Worm (Caenorhabditis elegans): ENCODE results near the gene prcc-1.

Gene prcc-1

DNA sequence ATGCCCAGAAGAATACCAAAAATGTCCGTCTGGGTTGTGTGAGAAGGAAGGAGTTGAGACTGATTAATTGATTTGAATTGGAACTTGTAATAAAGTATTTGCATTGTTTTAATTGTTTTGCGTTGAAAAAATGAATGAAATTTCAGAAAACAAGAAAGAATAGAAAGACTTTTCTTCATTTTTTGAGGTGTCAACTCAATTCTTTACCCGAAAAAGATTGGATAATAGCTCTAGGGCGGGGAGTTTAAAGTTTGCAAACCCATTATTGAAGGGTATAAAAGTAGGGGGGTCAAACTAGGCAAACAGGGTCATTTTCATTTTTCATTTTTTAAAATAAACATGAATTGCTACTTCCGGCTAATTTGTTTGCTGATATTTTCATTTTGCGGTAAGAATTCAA lies 45.4 kb downstream of the prcc-1 start, which contains the start of gene scl-10:
Gene scl-10, plus strand, starts transcription at position 301 of the 400 bp plus-strand sequence.
- TF ChIP-seq B0035.1 (tag; optimal IDR thresholded peaks at IDR 0.05): no peak
- no peak for TF ChIP-seq Y53F4B.3 (GFP tag; IDR thresholded peaks at IDR 0.05)
- TF ChIP-seq lir-1 (GFP tag; conservative IDR thresholded peaks at IDR 0.05): no peak
- TF ChIP-seq ztf-26 (tag; optimal IDR thresholded peaks at IDR 0.05): no peak
- no peak for TF ChIP-seq ceh-79 (tag; optimal IDR thresholded peaks at IDR 0.05)
- TF ChIP-seq xnd-1 (tag; optimal IDR thresholded peaks at IDR 0.05): no peak
- TF ChIP-seq ama-1 (optimal IDR thresholded peaks at IDR 0.05): no peak
- TF ChIP-seq ama-1 (GFP tag; optimal IDR thresholded peaks at IDR 0.05): no peak
- no peak for TF ChIP-seq ztf-25 (GFP tag; IDR thresholded peaks at IDR 0.05)
- TF ChIP-seq nhr-27 (tag; optimal IDR thresholded peaks at IDR 0.05): no peak
- TF ChIP-seq rec-8 (tag; optimal IDR thresholded peaks at IDR 0.05): no peak
- no peak for TF ChIP-seq F49E8.2 (tag; optimal IDR thresholded peaks at IDR 0.05; ENCODE audit: insufficient read depth)
- no peak for TF ChIP-seq mxl-1 (tag; optimal IDR thresholded peaks at IDR 0.05)
- TF ChIP-seq lin-40 (tag; optimal IDR thresholded peaks at IDR 0.05): no peak
- TF ChIP-seq ceh-58 (GFP tag; IDR thresholded peaks at IDR 0.05): no peak

DNA sequence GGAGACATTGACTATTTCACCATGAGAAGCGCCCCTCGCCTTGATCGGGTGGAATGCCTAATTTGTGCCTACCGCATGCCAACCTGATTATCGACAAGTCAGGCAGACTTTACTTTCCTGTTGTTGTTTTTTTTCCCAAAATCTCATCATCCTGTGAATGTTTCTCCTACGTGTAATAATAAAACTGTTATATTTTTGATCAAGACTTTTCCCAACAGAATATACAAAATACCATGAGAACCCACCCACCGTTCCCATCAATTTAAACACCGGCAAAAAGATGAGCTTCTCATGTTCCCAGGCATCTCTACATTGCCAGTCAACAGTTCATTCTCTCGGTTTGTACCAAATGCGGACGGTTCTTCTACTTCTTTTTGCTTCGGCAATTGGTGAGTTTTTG lies 46.7 kb downstream of the prcc-1 start, which contains the start of gene scl-9:
Gene scl-9, plus strand, starts transcription at position 301 of the 400 bp plus-strand sequence.
- TF ChIP-seq Y53G8AR.9 (GFP tag; conservative IDR thresholded peaks at IDR 0.05) (no peak), tlf-1 (GFP tag; optimal IDR thresholded peaks at IDR 0.05) (no peak), F22D6.2 (tag; optimal IDR thresholded peaks at IDR 0.05) (no peak), madf-3 (GFP tag; IDR thresholded peaks at IDR 0.05) (no peak), aptf-3 (GFP tag; IDR thresholded peaks at IDR 0.05) (no peak), somi-1 (GFP tag; optimal IDR thresholded peaks at IDR 0.05) (no peak), rcor-1 (GFP tag; IDR thresholded peaks at IDR 0.05) (no peak), hmg-1.2 (GFP tag; IDR thresholded peaks at IDR 0.05) (no peak), chd-7 (tag; optimal IDR thresholded peaks at IDR 0.05) (no peak), sptf-2 (GFP tag; optimal IDR thresholded peaks at IDR 0.05) (no peak), akir-1 (GFP tag; optimal IDR thresholded peaks at IDR 0.05) (no peak), pbrm-1 (GFP tag; IDR thresholded peaks at IDR 0.05) (no peak), aptf-2 (GFP tag; conservative IDR thresholded peaks at IDR 0.05) (no peak), ZK185.1 (tag; optimal IDR thresholded peaks at IDR 0.05; ENCODE audit: poor library complexity, severe bottlenecking) (no peak), bed-1 (GFP tag; IDR thresholded peaks at IDR 0.05) (no peak), ztf-25 (GFP tag; IDR thresholded peaks at IDR 0.05) (no peak), die-1 (tag; optimal IDR thresholded peaks at IDR 0.05) (no peak), F57C9.4 (tag; optimal IDR thresholded peaks at IDR 0.05) (no peak), tbx-9 (tag; optimal IDR thresholded peaks at IDR 0.05; ENCODE audit: borderline replicate concordance) (no peak), nhr-80 (tag; optimal IDR thresholded peaks at IDR 0.05) (no peak)

- no peak for TF ChIP-seq C06A6.2 (GFP tag; conservative IDR thresholded peaks at IDR 0.05)
- TF ChIP-seq hlh-26 (GFP tag; conservative IDR thresholded peaks at IDR 0.05): no peak
- no peak for TF ChIP-seq mes-4 (tag; optimal IDR thresholded peaks at IDR 0.05)
- TF ChIP-seq aptf-2 (GFP tag; conservative IDR thresholded peaks at IDR 0.05): no peak
- TF ChIP-seq zim-3 (tag; optimal IDR thresholded peaks at IDR 0.05): no peak
- no peak for TF ChIP-seq D2030.7 (GFP tag; IDR thresholded peaks at IDR 0.05)
- TF ChIP-seq ZK185.1 (tag; optimal IDR thresholded peaks at IDR 0.05; ENCODE audit: poor library complexity, severe bottlenecking): no peak
- no peak for TF ChIP-seq ets-4 (GFP tag; optimal IDR thresholded peaks at IDR 0.05)
- TF ChIP-seq aptf-3 (GFP tag; IDR thresholded peaks at IDR 0.05): no peak
- TF ChIP-seq attf-5 (GFP tag; optimal IDR thresholded peaks at IDR 0.05): no peak
- no peak for TF ChIP-seq attf-6 (GFP tag; IDR thresholded peaks at IDR 0.05)
- TF ChIP-seq let-526 (GFP tag; IDR thresholded peaks at IDR 0.05): no peak
- no peak for TF ChIP-seq lsl-1 (GFP tag; optimal IDR thresholded peaks at IDR 0.05)
- TF ChIP-seq madf-8 (GFP tag; conservative IDR thresholded peaks at IDR 0.05): no peak
- no peak for TF ChIP-seq Y53F4B.3 (GFP tag; IDR thresholded peaks at IDR 0.05)
- no peak for TF ChIP-seq snpc-3.4 (tag; optimal IDR thresholded peaks at IDR 0.05)
- TF ChIP-seq akir-1 (GFP tag; optimal IDR thresholded peaks at IDR 0.05): no peak
- no peak for TF ChIP-seq unc-62 (GFP tag; optimal IDR thresholded peaks at IDR 0.05)
- no peak for TF ChIP-seq ztf-22 (GFP tag; optimal IDR thresholded peaks at IDR 0.05)
These were observed 48.6 kb downstream of the prcc-1 start for ce11 chrIV:13044980-13045379.
